Fruit fly (Drosophila melanogaster) S2 (cell line): ENCODE results near the gene heix.
A peak's percentile ranks its signal among the peaks of the same experiment; 100 is the strongest.

Experiments used
- CG8478 ChIP-seq: fragments of >200 bp; optimal IDR thresholded peaks from 2 replicates; lab custom pipeline; 2018
- CTCF ChIP-seq, 2 experiments: fragments of >200 bp; optimal IDR thresholded peaks; 2 replicates each; lab custom pipeline; 2018

heix gene

DNA sequence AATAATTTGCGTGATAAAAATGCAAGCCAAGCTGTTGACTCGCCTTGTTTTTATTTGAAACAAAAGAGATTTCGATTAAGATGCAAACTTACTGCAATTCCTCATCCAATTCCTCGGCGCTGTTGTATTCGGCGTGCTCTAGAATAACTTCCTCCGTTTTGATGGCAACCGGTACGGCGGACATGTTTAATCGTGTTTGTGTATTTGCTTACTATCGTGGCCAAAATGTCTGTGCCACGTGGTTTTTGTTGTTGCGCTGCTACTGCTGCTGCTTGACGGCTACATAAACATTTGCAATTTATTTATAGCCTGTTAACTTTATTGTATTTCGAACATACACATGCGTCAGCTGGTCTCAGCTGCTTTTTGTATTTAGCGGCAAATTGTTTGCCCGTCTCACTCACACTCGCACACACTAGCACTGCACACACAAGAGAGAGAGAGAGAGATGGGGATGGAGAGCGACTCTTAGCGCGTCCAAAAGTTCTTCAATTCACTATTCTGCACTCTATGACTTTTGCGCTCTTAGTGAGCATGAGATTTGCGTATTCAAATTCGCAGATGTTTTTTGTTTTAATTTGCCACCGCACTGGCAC, 12.6 kb downstream of the heix start:
- no peak for TF ChIP-seq CTCF (optimal IDR thresholded peaks at IDR 0.05; lab: Kevin White, UChicago)

- TF ChIP-seq CG8478 (no peak), CTCF (optimal IDR thresholded peaks at IDR 0.05; lab: Kevin White, UChicago) (peak in 1 of 2 experiments; percentile 3)
Observed at dm6 chr2L:16286360-16287005, 13.2 kb downstream of the heix start.

- no peak for TF ChIP-seq CG8478
- TF ChIP-seq CTCF (optimal IDR thresholded peaks at IDR 0.05; lab: Kevin White, UChicago): no peak
Observed at dm6 chr2L:16285692-16286359, 13.8 kb downstream of the heix start.

- TF ChIP-seq CTCF (optimal IDR thresholded peaks at IDR 0.05; lab: Kevin White, UChicago) (peak in 1 of 2 experiments; percentile 6), CG8478 (no peak)
Observed at dm6 chr2L:16284306-16285299, 15.1 kb downstream of the heix start.

DNA sequence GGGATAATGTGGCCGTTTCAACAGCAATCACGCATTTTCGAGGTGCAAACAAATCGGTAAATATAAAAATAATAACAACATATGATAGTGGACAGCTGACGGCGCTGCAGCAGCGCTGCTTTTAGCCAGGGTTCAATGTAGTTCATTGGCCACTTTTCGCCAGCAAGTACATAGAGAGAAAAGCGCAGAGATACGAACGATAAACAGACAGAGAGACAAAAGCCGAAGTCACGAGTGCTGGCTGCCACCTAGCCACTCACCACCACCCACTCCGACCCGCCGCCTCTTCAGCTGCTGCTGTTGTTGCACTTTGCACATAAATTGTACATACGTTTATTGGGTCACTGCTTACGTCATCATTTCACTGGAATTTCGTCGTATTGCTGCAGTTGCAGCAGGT, 16.8 kb downstream of the heix start:
- TF ChIP-seq CTCF (optimal IDR thresholded peaks at IDR 0.05; lab: Kevin White, UChicago) (no peak), CG8478 (no peak)

DNA sequence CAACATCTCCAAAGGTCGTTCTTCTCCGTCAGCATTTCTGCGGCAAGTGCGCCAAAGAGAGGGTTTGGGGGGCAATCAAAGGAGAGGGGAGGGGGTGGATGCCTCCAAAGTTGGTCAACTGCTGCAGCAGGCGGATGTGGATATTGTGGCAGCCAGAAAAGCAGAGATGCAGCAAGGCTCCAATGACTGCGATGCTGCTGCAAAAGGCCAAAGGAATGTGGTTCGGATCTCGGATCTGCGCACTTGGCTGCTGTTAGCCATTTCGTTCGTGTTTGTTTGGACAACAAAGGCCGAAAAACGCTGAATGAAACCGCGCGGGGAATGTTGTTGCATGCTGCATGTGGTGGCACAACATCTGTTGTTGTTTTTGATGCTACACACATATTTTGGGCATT, 17.6 kb downstream of the heix start:
- no peak for TF ChIP-seq CTCF (optimal IDR thresholded peaks at IDR 0.05; lab: Kevin White, UChicago)
- TF ChIP-seq CG8478: no peak

- TF ChIP-seq CG8478: no peak
- TF ChIP-seq CTCF (optimal IDR thresholded peaks at IDR 0.05; lab: Kevin White, UChicago): no peak
Observed at dm6 chr2L:16281419-16282076, 18.1 kb downstream of the heix start.

dm6 chr2L:16279774-16280252, 19.8 kb downstream of the heix start:
- TF ChIP-seq CTCF (optimal IDR thresholded peaks at IDR 0.05; lab: Kevin White, UChicago) (no peak), CG8478 (no peak)

DNA sequence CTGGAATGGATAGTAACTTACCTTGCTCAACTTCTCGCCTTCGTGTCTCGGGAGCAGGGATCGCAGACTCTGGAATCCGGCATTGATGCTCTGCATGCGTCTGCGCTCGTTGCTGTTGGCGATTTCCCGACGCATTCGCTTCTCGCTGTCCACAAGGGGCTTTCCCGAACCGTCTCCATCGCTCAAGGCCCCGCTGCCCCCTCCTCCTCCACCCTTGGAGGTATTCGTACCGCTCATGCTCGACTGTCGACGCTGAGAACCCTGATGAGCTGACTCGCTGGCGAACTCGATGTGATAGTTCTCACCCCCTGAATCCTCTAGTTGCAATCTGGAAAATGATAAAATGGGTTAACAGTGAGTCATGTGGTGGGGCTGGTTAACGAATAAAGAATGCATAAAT, 20.8 kb downstream of the heix start:
- TF ChIP-seq CG8478 (no peak), CTCF (optimal IDR thresholded peaks at IDR 0.05; lab: Kevin White, UChicago) (no peak)

dm6 chr2L:16277922-16278321, 21.7 kb downstream of the heix start:
- no peak for TF ChIP-seq CG8478

DNA sequence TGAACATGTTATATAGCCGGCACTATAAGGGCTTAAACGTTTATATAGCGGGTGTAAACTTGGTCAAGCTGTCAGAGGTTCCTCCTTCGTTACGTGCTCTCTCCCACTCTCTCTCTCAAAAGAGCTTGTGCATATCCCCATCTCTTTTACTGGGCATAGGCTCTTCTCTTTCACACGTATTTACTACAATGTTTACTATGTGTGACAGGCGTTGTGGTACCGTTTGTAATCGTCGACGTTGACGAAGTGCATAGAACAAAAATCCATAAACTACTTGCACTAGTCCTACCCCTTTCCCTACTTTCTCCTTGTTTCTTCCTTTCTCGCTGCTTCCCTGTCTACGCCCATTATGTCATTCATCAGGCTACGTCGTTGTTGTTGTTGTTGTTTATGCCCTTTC, 22.8 kb downstream of the heix start:
- TF ChIP-seq CTCF (optimal IDR thresholded peaks at IDR 0.05; lab: Kevin White, UChicago): no peak
- TF ChIP-seq CG8478: no peak

DNA sequence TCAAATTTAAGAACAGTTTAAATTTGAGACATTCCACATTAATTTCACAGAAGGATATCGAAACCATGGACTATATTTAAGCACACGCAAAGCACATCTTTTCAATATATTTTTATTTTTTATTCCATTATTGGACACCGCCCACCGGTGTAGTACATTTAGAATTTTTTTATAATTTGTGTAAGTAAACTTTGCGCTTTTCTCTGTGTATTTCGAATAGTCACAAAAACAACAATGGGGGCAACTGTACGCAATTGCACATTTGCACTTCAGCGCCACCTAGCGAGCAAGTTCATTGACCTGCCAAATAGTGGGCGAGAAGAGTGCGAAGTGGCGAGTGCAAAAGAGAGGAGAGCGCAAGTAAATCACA, 23.9 kb downstream of the heix start:
- TF ChIP-seq CG8478: no peak
- TF ChIP-seq CTCF (optimal IDR thresholded peaks at IDR 0.05; lab: Kevin White, UChicago): peak; percentile 57 to 81

DNA sequence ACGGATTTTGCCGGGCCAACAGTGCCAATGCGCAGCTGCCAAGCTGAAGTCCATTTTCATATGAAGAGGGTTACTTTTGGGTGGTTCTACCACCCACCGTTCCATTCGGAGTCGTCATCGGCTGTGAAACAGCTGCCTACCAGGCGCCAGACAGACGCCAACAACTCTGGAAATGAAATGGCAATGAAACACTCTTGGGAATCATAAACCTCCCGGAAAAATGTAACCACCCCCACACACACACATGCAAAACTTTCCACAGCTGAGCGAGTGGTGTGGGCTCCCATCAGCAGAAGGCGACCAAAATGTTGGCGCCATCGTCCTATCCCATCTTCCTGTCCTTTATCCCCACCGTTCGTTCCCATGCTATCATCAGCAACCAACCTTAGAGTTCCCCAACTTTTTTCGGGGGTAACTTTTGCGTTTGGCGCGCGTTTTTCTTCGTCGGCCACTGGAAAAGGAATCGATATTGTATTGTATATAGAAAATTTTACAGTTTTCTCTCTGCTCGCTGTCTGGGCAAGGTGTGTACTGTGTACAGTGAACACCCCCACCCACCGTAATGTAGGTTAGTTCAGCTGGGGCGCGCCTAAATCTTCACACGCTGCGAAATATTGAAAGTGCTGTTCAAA, 24.4 kb downstream of the heix start:
- TF ChIP-seq CTCF (optimal IDR thresholded peaks at IDR 0.05; lab: Kevin White, UChicago) (no peak), CG8478 (no peak)

- TF ChIP-seq CTCF (optimal IDR thresholded peaks at IDR 0.05; lab: Kevin White, UChicago): no peak
- TF ChIP-seq CG8478: no peak
Observed at dm6 chr2L:16274100-16274499, 25.6 kb downstream of the heix start.
